Worm (Caenorhabditis elegans): ENCODE measurements around the gene Y53F4A.2.

Gene Y53F4A.2

DNA sequence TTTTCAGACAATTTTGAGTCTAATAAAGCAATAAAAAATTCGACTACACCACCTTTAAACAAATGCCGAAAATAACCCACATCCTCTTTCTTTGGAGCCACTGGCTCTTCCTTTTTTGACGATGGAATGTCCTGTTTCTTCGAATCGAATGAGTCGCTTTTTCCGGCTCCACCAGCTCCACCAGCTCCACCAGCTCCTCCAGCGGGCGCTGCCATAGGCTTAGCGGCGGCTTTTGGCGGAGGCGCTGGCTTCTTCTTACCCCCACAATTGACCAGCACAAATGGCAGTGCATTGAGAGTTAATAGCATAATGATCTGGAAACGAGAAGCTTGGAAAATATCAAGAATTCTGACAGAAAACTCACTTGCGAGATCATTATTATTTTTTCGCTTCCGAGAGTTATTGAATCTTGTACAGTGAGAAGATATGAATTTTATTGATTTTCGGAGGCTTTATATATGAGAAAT lies at the start of gene Y53F4A.2:
Y53F4A.2 (minus strand) TSS at position 417 of the 467 bp plus-strand sequence.
- no peak for TF ChIP-seq tbx-8 (GFP tag; optimal IDR thresholded peaks at IDR 0.05)
- no peak for TF ChIP-seq ceh-83 (GFP tag; optimal IDR thresholded peaks at IDR 0.05)
- no peak for TF ChIP-seq lin-13 (tag; optimal IDR thresholded peaks at IDR 0.05)
- TF ChIP-seq mab-5 (tag; optimal IDR thresholded peaks at IDR 0.05) = no peak
- no peak for TF ChIP-seq ham-2 (GFP tag; optimal IDR thresholded peaks at IDR 0.05)
- TF ChIP-seq ztf-11 (tag; optimal IDR thresholded peaks at IDR 0.05) = no peak

DNA sequence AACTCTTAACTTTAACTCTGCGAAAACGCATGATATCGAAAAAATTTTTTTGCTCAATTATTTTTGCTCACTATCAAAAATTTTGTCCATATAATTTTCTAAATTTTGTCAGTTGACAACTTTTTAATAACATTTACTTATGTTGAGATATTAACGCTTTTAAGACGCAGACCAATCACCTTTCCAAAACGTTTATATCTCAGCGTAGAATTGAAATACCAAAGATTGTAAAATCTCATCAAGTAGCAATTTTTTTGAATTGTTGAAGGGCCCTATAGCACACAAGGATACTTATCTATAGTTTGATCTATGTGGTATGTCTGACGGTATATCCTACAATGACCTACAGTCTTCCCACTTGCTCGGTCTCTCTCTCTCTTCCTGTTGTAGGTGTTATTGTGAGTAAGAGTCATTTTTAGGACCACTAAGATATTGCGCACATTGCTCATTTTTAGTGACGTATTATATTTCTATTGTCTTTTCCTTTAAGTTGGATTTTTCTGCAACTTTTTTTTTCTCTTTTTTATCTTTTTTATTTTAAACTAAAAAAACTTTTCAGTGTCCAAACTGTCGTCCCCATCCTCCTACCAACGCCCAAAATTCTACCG lies 42.3 kb upstream of the Y53F4A.2 start, which contains the start of gene pde-3:
pde-3 (plus strand) TSS at position 558 of the 608 bp plus-strand sequence.
- no peak for TF ChIP-seq nhr-2 (tag; optimal IDR thresholded peaks at IDR 0.05)
- TF ChIP-seq nhr-237 (tag; optimal IDR thresholded peaks at IDR 0.05) = no peak
- no peak for TF ChIP-seq ceh-83 (GFP tag; optimal IDR thresholded peaks at IDR 0.05)
- TF ChIP-seq blmp-1 (tag; optimal IDR thresholded peaks at IDR 0.05) = no peak
- no peak for TF ChIP-seq mab-5 (tag; optimal IDR thresholded peaks at IDR 0.05)
- TF ChIP-seq snpc-4 (tag; optimal IDR thresholded peaks at IDR 0.05) = no peak
- no peak for TF ChIP-seq nhr-28 (tag; optimal IDR thresholded peaks at IDR 0.05)
- no peak for TF ChIP-seq zip-8 (tag; optimal IDR thresholded peaks at IDR 0.05)
- no peak for TF ChIP-seq pha-4 (tag; optimal IDR thresholded peaks at IDR 0.05)
- no peak for TF ChIP-seq elt-3 (tag; optimal IDR thresholded peaks at IDR 0.05)
- no peak for TF ChIP-seq M03D4.4 (tag; optimal IDR thresholded peaks at IDR 0.05)
- no peak for TF ChIP-seq lin-13 (tag; optimal IDR thresholded peaks at IDR 0.05)
- no peak for TF ChIP-seq ceh-43 (GFP tag; optimal IDR thresholded peaks at IDR 0.05)

DNA sequence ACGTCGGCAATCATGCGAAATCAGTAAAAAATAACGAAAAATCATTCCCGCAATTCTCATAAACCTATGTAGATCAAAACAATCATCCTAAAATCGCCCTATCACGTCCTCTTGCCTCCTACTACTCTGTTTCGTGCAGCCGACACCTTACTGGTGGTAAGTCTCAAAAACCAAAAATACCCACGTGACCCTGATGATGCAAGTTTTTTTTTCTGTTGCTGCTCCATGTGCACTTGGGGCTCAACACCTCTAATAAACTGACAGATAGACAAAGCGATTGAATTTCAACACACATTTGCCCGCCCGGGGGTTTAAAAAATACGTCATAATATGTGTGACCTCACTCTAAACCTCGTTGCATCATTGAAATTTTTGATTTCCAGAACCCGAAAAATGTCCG lies 39.9 kb upstream of the Y53F4A.2 start:
- TF ChIP-seq unc-120 (tag; optimal IDR thresholded peaks at IDR 0.05; ENCODE audit: poor library complexity, severe bottlenecking) = no peak
- no peak for TF ChIP-seq cnd-1 (tag; optimal IDR thresholded peaks at IDR 0.05)
- TF ChIP-seq lin-32 (GFP tag; optimal IDR thresholded peaks at IDR 0.05) = no peak
- no peak for TF ChIP-seq nhr-28 (tag; optimal IDR thresholded peaks at IDR 0.05)
- TF ChIP-seq nhr-12 (tag; optimal IDR thresholded peaks at IDR 0.05) = no peak
- TF ChIP-seq mep-1 (tag; optimal IDR thresholded peaks at IDR 0.05) = no peak
- TF ChIP-seq hlh-1 (tag; optimal IDR thresholded peaks at IDR 0.05) = no peak
- TF ChIP-seq M03D4.4 (tag; optimal IDR thresholded peaks at IDR 0.05) = no peak
- TF ChIP-seq mls-2 (tag; optimal IDR thresholded peaks at IDR 0.05) = no peak
- TF ChIP-seq sptf-1 (tag; optimal IDR thresholded peaks at IDR 0.05) = no peak
- no peak for TF ChIP-seq bed-3 (GFP tag; optimal IDR thresholded peaks at IDR 0.05)
- no peak for TF ChIP-seq elt-1 (tag; optimal IDR thresholded peaks at IDR 0.05; ENCODE audit: borderline replicate concordance, insufficient read depth)

DNA sequence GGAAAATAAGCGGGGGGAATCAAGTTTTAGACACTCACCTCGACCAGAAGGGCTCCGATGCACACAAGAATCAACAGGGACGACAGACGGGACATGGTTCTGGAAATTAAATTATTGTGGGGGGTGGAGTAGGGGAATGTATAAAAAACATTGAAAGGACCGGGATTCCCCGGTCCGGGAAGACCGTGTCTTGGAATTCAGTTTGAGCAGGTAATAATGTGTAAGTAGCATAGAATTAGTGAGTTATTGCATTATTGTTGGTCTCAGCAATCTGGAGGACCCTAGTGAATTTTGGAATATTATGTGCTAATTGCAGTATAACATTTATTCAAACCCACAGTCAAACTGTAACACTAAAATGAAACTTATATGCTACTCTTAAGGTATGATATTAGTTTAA lies 33.4 kb upstream of the Y53F4A.2 start, which contains the start of gene R03C1.1:
R03C1.1 (minus strand) TSS at position 101 of the 400 bp plus-strand sequence.
- TF ChIP-seq ces-1 (GFP tag; optimal IDR thresholded peaks at IDR 0.05) (no peak), ceh-39 (tag; optimal IDR thresholded peaks at IDR 0.05) (no peak), nhr-12 (tag; optimal IDR thresholded peaks at IDR 0.05) (no peak), elt-1 (tag; optimal IDR thresholded peaks at IDR 0.05; ENCODE audit: borderline replicate concordance, insufficient read depth) (no peak), blmp-1 (tag; optimal IDR thresholded peaks at IDR 0.05) (no peak), nhr-237 (tag; optimal IDR thresholded peaks at IDR 0.05) (no peak), tbx-8 (GFP tag; optimal IDR thresholded peaks at IDR 0.05) (no peak), ceh-43 (GFP tag; optimal IDR thresholded peaks at IDR 0.05) (no peak), nhr-2 (tag; optimal IDR thresholded peaks at IDR 0.05) (no peak), ztf-11 (tag; optimal IDR thresholded peaks at IDR 0.05) (no peak), elt-3 (tag; optimal IDR thresholded peaks at IDR 0.05) (no peak), pha-4 (tag; optimal IDR thresholded peaks at IDR 0.05) (no peak), nhr-28 (tag; optimal IDR thresholded peaks at IDR 0.05) (no peak), sem-2 (GFP tag; optimal IDR thresholded peaks at IDR 0.05) (no peak), mab-5 (tag; optimal IDR thresholded peaks at IDR 0.05) (no peak)

DNA sequence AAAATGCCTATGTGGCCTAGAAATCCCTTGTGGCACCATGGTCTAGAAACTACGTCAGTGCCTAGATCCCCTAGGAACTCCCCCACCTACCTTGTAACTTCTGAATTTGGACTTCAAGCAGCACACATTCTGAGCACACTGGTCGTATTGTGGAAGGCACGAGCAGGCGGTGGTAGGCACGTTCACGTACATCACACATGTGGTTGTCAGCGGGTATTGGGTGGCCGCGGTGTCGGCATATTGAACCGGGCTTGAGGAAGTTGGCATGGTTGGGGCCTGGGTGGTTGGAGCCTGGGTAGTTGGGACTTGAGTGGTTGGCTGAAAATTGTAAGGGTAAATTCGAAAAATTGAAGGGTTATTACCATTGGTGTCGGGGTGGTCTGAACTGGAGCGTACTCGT lies 30.8 kb upstream of the Y53F4A.2 start:
- TF ChIP-seq zip-8 (tag; optimal IDR thresholded peaks at IDR 0.05) (no peak), unc-62 (GFP tag; optimal IDR thresholded peaks at IDR 0.05) (no peak), nhr-237 (tag; optimal IDR thresholded peaks at IDR 0.05) (no peak), tbx-8 (GFP tag; optimal IDR thresholded peaks at IDR 0.05) (no peak)

All from whole organism, mixed stage, embryonic.